Fruit fly (Drosophila melanogaster) whole organism, adult: Measurements from ENCODE around the gene CG2839.

ENCODE experiments used
- CG11617 ChIP-seq: fragments of 200-800 bp; sonication (Bioruptor generic); optimal IDR thresholded peaks from 2 replicates; lab custom pipeline; 2017; ENCODE audit warnings: mild to moderate bottlenecking, missing biosample characterization, missing genetic modification reagents, missing genetic modification characterization
- CG12768 ChIP-seq: fragments of 200-800 bp; sonication (Bioruptor generic); optimal IDR thresholded peaks from 2 replicates; lab custom pipeline; 2017; ENCODE audit warnings: missing biosample characterization, missing genetic modification characterization, mild to moderate bottlenecking, moderate library complexity, missing genetic modification reagents
- CG14711 ChIP-seq: fragments of 200-800 bp; sonication (Bioruptor generic); optimal IDR thresholded peaks from 2 replicates; lab custom pipeline; 2018; ENCODE audit warnings: missing biosample characterization, mild to moderate bottlenecking, missing genetic modification characterization, moderate library complexity
- CG1620 ChIP-seq: fragments of 200-800 bp; sonication (Bioruptor generic); optimal IDR thresholded peaks from 2 replicates; lab custom pipeline; 2016; ENCODE audit warnings: missing biosample characterization, missing genetic modification characterization
- CG33017 ChIP-seq: fragments of 200-800 bp; sonication (Bioruptor generic); optimal IDR thresholded peaks from 2 replicates; lab custom pipeline; 2018; ENCODE audit warnings: missing biosample characterization, mild to moderate bottlenecking, missing genetic modification characterization, moderate library complexity
- CG5204 ChIP-seq: fragments of 200-800 bp; sonication (Bioruptor generic); optimal IDR thresholded peaks from 2 replicates; lab custom pipeline; 2016; ENCODE audit warnings: missing biosample characterization, missing genetic modification characterization
- CG7045 ChIP-seq: fragments of 200-800 bp; sonication (Bioruptor generic); optimal IDR thresholded peaks from 2 replicates; lab custom pipeline; 2017; ENCODE audit warnings: missing biosample characterization, mild to moderate bottlenecking, missing genetic modification characterization
- CG7101 ChIP-seq: fragments of 200-800 bp; sonication (Bioruptor generic); optimal IDR thresholded peaks from 2 replicates; lab custom pipeline; 2018; ENCODE audit warnings: missing biosample characterization, mild to moderate bottlenecking, missing genetic modification characterization, moderate library complexity
- Clk ChIP-seq: fragments of 200-800 bp; sonication (Bioruptor generic); optimal IDR thresholded peaks from 2 replicates; lab custom pipeline; 2017; ENCODE audit warnings: missing biosample characterization, missing genetic modification characterization
- Crg-1 ChIP-seq: fragments of 200-800 bp; sonication (Bioruptor generic); optimal IDR thresholded peaks from 2 replicates; lab custom pipeline; 2016; ENCODE audit warnings: missing biosample characterization, missing genetic modification characterization
- Hr96 ChIP-seq: fragments of 200-800 bp; sonication (Bioruptor generic); optimal IDR thresholded peaks from 2 replicates; lab custom pipeline; 2016; ENCODE audit warnings: missing biosample characterization, missing genetic modification characterization
- Mnt ChIP-seq: fragments of 200-800 bp; sonication (Bioruptor generic); optimal IDR thresholded peaks from 2 replicates; lab custom pipeline; 2016; ENCODE audit warnings: missing biosample characterization, mild to moderate bottlenecking, missing genetic modification characterization
- bab1 ChIP-seq: fragments of 200-800 bp; sonication (Bioruptor generic); optimal IDR thresholded peaks from 3 replicates; lab custom pipeline; 2019; ENCODE audit warnings: missing biosample characterization, mild to moderate bottlenecking, missing genetic modification characterization, moderate library complexity
- cic ChIP-seq: fragments of 200-800 bp; sonication (Bioruptor generic); optimal IDR thresholded peaks from 2 replicates; lab custom pipeline; 2017; ENCODE audit warnings: missing biosample characterization, mild to moderate bottlenecking, missing genetic modification characterization, moderate library complexity
- cnc ChIP-seq, 2 experiments: fragments of >200 bp; optimal IDR thresholded peaks; 2 replicates each; lab custom pipeline; 2017
- kay ChIP-seq: fragments of 200-800 bp; sonication (Bioruptor generic); peaks from one replicate; lab custom pipeline; 2016; ENCODE audit warnings: missing biosample characterization, missing genetic modification characterization, borderline replicate concordance
- ovo ChIP-seq: fragments of 200-800 bp; sonication (Bioruptor generic); optimal IDR thresholded peaks from 2 replicates; lab custom pipeline; 2016; ENCODE audit warnings: missing biosample characterization, missing genetic modification characterization
- pad ChIP-seq: fragments of 200-800 bp; sonication (Bioruptor generic); optimal IDR thresholded peaks from 3 replicates; lab custom pipeline; 2017; ENCODE audit warnings: missing biosample characterization, missing genetic modification characterization, mild to moderate bottlenecking, moderate library complexity, missing genetic modification reagents
- tj ChIP-seq: fragments of 200-800 bp; sonication (Bioruptor generic); optimal IDR thresholded peaks from 3 replicates; lab custom pipeline; 2017; ENCODE audit warnings: missing biosample characterization, mild to moderate bottlenecking, missing genetic modification characterization, moderate library complexity
- toe ChIP-seq: fragments of 200-800 bp; sonication (Bioruptor generic); optimal IDR thresholded peaks from 2 replicates; lab custom pipeline; 2016; ENCODE audit warnings: missing biosample characterization, missing genetic modification characterization

CG2839 gene

dm6 chr2L:608143-608542 is 17.3 kb upstream of the CG2839 start:
- no peak for TF ChIP-seq CG12768
- no peak for TF ChIP-seq CG14711 (tag; lab: Kevin White, UChicago)
- no peak for TF ChIP-seq CG1620 (GFP tag; lab: Kevin White, UChicago)
- TF ChIP-seq CG11617 (GFP tag; lab: Kevin White, UChicago): no peak
- TF ChIP-seq cnc (optimal IDR thresholded peaks at IDR 0.05; lab: Kevin White, UChicago): no peak
- no peak for TF ChIP-seq Mnt (GFP tag; lab: Kevin White, UChicago)
- no peak for TF ChIP-seq Clk
- TF ChIP-seq CG33017 (tag; lab: Kevin White, UChicago): no peak

- no peak for TF ChIP-seq CG12768
Measured at dm6 chr2L:609497-609896, 16.0 kb upstream of the CG2839 start.

- TF ChIP-seq CG1620 (GFP tag; lab: Kevin White, UChicago) (no peak), bab1 (GFP tag; lab: Kevin White, UChicago) (no peak), Hr96 (GFP tag; lab: Kevin White, UChicago) (no peak), CG7101 (tag; lab: Kevin White, UChicago) (no peak), kay (GFP tag; lab: Kevin White, UChicago) (no peak), tj (GFP tag; lab: Kevin White, UChicago) (no peak), ovo (GFP tag; lab: Kevin White, UChicago) (no peak), CG14711 (tag; lab: Kevin White, UChicago) (no peak), CG7045 (no peak), pad (no peak), CG11617 (GFP tag; lab: Kevin White, UChicago) (no peak)
Measured at dm6 chr2L:612778-613177, 12.7 kb upstream of the CG2839 start.

dm6 chr2L:615023-615422 is 10.4 kb upstream of the CG2839 start:
- TF ChIP-seq ovo (GFP tag; lab: Kevin White, UChicago) (no peak), kay (GFP tag; lab: Kevin White, UChicago) (no peak), CG5204 (GFP tag; lab: Kevin White, UChicago) (no peak), CG33017 (tag; lab: Kevin White, UChicago) (no peak), Crg-1 (no peak), toe (GFP tag; lab: Kevin White, UChicago) (no peak), CG14711 (tag; lab: Kevin White, UChicago) (no peak), cic (no peak), CG11617 (GFP tag; lab: Kevin White, UChicago) (no peak), CG7101 (tag; lab: Kevin White, UChicago) (no peak), tj (GFP tag; lab: Kevin White, UChicago) (no peak), bab1 (GFP tag; lab: Kevin White, UChicago) (no peak), CG12768 (no peak), Hr96 (GFP tag; lab: Kevin White, UChicago) (no peak), Clk (no peak), pad (no peak), CG7045 (no peak)

- no peak for TF ChIP-seq CG7045
- TF ChIP-seq bab1 (GFP tag; lab: Kevin White, UChicago): no peak
Measured at dm6 chr2L:619739-620138, 5.7 kb upstream of the CG2839 start.

- TF ChIP-seq toe (GFP tag; lab: Kevin White, UChicago) (no peak), Mnt (GFP tag; lab: Kevin White, UChicago) (no peak), CG14711 (tag; lab: Kevin White, UChicago) (no peak), Hr96 (GFP tag; lab: Kevin White, UChicago) (no peak), CG33017 (tag; lab: Kevin White, UChicago) (no peak), CG11617 (GFP tag; lab: Kevin White, UChicago) (no peak), CG5204 (GFP tag; lab: Kevin White, UChicago) (no peak), bab1 (GFP tag; lab: Kevin White, UChicago) (no peak), pad (no peak), cic (no peak), tj (GFP tag; lab: Kevin White, UChicago) (no peak), cnc (optimal IDR thresholded peaks at IDR 0.05; lab: Kevin White, UChicago) (no peak), kay (GFP tag; lab: Kevin White, UChicago) (no peak), Crg-1 (no peak), CG7045 (no peak), CG1620 (GFP tag; lab: Kevin White, UChicago) (no peak), CG12768 (no peak)
Measured at dm6 chr2L:621101-621500, 4.4 kb upstream of the CG2839 start, which contains the start of gene lectin-21Cb. lectin-21Cb (minus strand) TSS chr2L:621201.

dm6 chr2L:623210-623873 is 2.1 kb upstream of the CG2839 start:
- TF ChIP-seq CG1620 (GFP tag; lab: Kevin White, UChicago) (no peak), CG7101 (tag; lab: Kevin White, UChicago) (no peak), CG14711 (tag; lab: Kevin White, UChicago) (no peak), ovo (GFP tag; lab: Kevin White, UChicago) (no peak), Clk (no peak), CG12768 (no peak), CG7045 (no peak), toe (GFP tag; lab: Kevin White, UChicago) (no peak), pad (no peak), cic (no peak), CG5204 (GFP tag; lab: Kevin White, UChicago) (no peak), Mnt (GFP tag; lab: Kevin White, UChicago) (no peak), Hr96 (GFP tag; lab: Kevin White, UChicago) (no peak), tj (GFP tag; lab: Kevin White, UChicago) (no peak), CG11617 (GFP tag; lab: Kevin White, UChicago) (no peak)
